Worm (Caenorhabditis elegans): ENCODE measurements around the gene tftc-3.

- no peak for TF ChIP-seq lsy-2 (tag; optimal IDR thresholded peaks at IDR 0.05)
- TF ChIP-seq lin-13 (GFP tag; optimal IDR thresholded peaks at IDR 0.05): no peak
- TF ChIP-seq ceh-20 (GFP tag; IDR thresholded peaks at IDR 0.05): no peak
- TF ChIP-seq fkh-10 (GFP tag; optimal IDR thresholded peaks at IDR 0.05): no peak
Observed at ce11 chrV:10179235-10179634, 30.9 kb downstream of the tftc-3 start, which contains the start of gene cul-5.
